Fruit fly (Drosophila melanogaster) whole organism, embryonic: ENCODE measurements around the gene tmod.

Experiments
- ATbp ChIP-seq: fragments of 200-800 bp; sonication (Bioruptor generic); optimal IDR thresholded peaks from 2 replicates; lab custom pipeline; 2017; ENCODE audit warnings: missing biosample characterization, mild to moderate bottlenecking, missing genetic modification characterization, missing genetic modification reagents
- CG11723 ChIP-seq: fragments of 200-800 bp; sonication (Bioruptor generic); optimal IDR thresholded peaks from 2 replicates; lab custom pipeline; 2017; ENCODE audit warnings: missing biosample characterization, mild to moderate bottlenecking, missing genetic modification characterization
- CG13287 ChIP-seq: fragments of 200-800 bp; sonication (Bioruptor generic); IDR thresholded peaks from 2 replicates; pipeline ENCODE4 v1.3.6; 2022; ENCODE audit warnings: missing biosample characterization, missing genetic modification characterization; ENCODE audit not compliant: partially characterized antibody
- CG15073 ChIP-seq: fragments of 200-800 bp; sonication (Bioruptor generic); optimal IDR thresholded peaks from 2 replicates; lab custom pipeline; 2016; ENCODE audit warnings: missing biosample characterization, missing genetic modification characterization
- CG15514 ChIP-seq: fragments of 200-800 bp; sonication (Bioruptor generic); optimal IDR thresholded peaks from 3 replicates; lab custom pipeline; 2017; ENCODE audit warnings: missing biosample characterization, missing genetic modification characterization, mild to moderate bottlenecking, moderate library complexity, missing genetic modification reagents
- CG17385 ChIP-seq: fragments of 200-800 bp; sonication (Bioruptor generic); optimal IDR thresholded peaks from 3 replicates; lab custom pipeline; 2018; ENCODE audit warnings: missing biosample characterization, mild to moderate bottlenecking, missing genetic modification characterization
- CG17912 ChIP-seq: fragments of 200-800 bp; sonication (Bioruptor generic); optimal IDR thresholded peaks from 2 replicates; lab custom pipeline; 2018; ENCODE audit warnings: missing biosample characterization, mild to moderate bottlenecking, missing genetic modification characterization
- CG18619 ChIP-seq: fragments of 200-800 bp; sonication (Bioruptor generic); optimal IDR thresholded peaks from 3 replicates; lab custom pipeline; 2017; ENCODE audit warnings: missing biosample characterization, mild to moderate bottlenecking, missing genetic modification characterization
- CG2116 ChIP-seq: fragments of 200-800 bp; sonication (Bioruptor generic); optimal IDR thresholded peaks from 3 replicates; lab custom pipeline; 2018; ENCODE audit warnings: missing biosample characterization, mild to moderate bottlenecking, missing genetic modification characterization
- CG2120 ChIP-seq: fragments of 200-800 bp; sonication (Bioruptor generic); optimal IDR thresholded peaks from 3 replicates; lab custom pipeline; 2016; ENCODE audit warnings: missing biosample characterization, missing genetic modification characterization
- CG2129 ChIP-seq: fragments of 200-800 bp; sonication (Bioruptor generic); IDR thresholded peaks from 2 replicates; pipeline ENCODE4 v1.3.6; 2022; ENCODE audit warnings: missing biosample characterization, missing genetic modification characterization; ENCODE audit not compliant: partially characterized antibody
- CG2199 ChIP-seq: fragments of 200-800 bp; sonication (Bioruptor generic); IDR thresholded peaks from 3 replicates; pipeline ENCODE4 v1.3.6; 2022; ENCODE audit warnings: missing biosample characterization, missing genetic modification characterization
- CG2712 ChIP-seq: fragments of 200-800 bp; optimal IDR thresholded peaks from 3 replicates; lab custom pipeline; 2019; ENCODE audit warnings: missing biosample characterization, mild to moderate bottlenecking, missing genetic modification characterization, moderate library complexity
- CG32772 ChIP-seq: fragments of 200-800 bp; sonication (Bioruptor generic); IDR thresholded peaks from 2 replicates; pipeline ENCODE4 v1.3.6; 2022; ENCODE audit warnings: missing biosample characterization, missing genetic modification characterization
- CG4707 ChIP-seq: fragments of 200-800 bp; sonication (Bioruptor generic); optimal IDR thresholded peaks from 2 replicates; lab custom pipeline; 2018; ENCODE audit warnings: missing biosample characterization, mild to moderate bottlenecking, missing genetic modification characterization, moderate library complexity
- CG6689 ChIP-seq: fragments of 200-800 bp; sonication (Bioruptor generic); IDR thresholded peaks from 2 replicates; pipeline ENCODE4 v1.3.6; 2022; ENCODE audit warnings: missing biosample characterization, missing genetic modification characterization
- CG6813 ChIP-seq: fragments of 200-800 bp; sonication (Bioruptor generic); optimal IDR thresholded peaks from 2 replicates; lab custom pipeline; 2017; ENCODE audit warnings: missing biosample characterization, missing genetic modification characterization, mild to moderate bottlenecking, moderate library complexity, missing genetic modification reagents
- CG7839 ChIP-seq: fragments of 200-800 bp; sonication (Bioruptor generic); optimal IDR thresholded peaks from 3 replicates; lab custom pipeline; 2018; ENCODE audit warnings: missing biosample characterization, mild to moderate bottlenecking, missing genetic modification characterization, moderate library complexity
- CG9727 ChIP-seq: fragments of 200-800 bp; sonication (Bioruptor generic); optimal IDR thresholded peaks from 3 replicates; lab custom pipeline; 2017; ENCODE audit warnings: missing biosample characterization, mild to moderate bottlenecking, missing genetic modification characterization
- CG9932 ChIP-seq: fragments of 200-800 bp; sonication (Bioruptor generic); IDR thresholded peaks from 2 replicates; pipeline ENCODE4 v1.3.6; 2022; ENCODE audit warnings: missing biosample characterization, missing genetic modification characterization
- Dref ChIP-seq: fragments of 200-800 bp; sonication (Bioruptor generic); IDR thresholded peaks from 2 replicates; pipeline ENCODE4 v1.3.6; 2022; ENCODE audit warnings: missing biosample characterization, missing genetic modification characterization
- E2f1 ChIP-seq: fragments of 200-800 bp; sonication (Bioruptor generic); IDR thresholded peaks from 2 replicates; pipeline ENCODE4 v1.3.6; 2022; ENCODE audit warnings: missing biosample characterization, missing genetic modification characterization
- Eip74EF ChIP-seq, 2 experiments: fragments of 200-800 bp in 1 of 2; fragments of >200 bp in 1 of 2; sonication (Bioruptor generic) in 1 of 2; optimal IDR thresholded peaks; 2 replicates each; lab custom pipeline; 2017 to 2019; ENCODE audit warnings: missing biosample characterization in 2 of 2, missing genetic modification characterization in 2 of 2, mild to moderate bottlenecking in 1 of 2, moderate library complexity in 1 of 2
- Ets65A ChIP-seq: fragments of 200-800 bp; sonication (Bioruptor generic); peaks from one replicate; lab custom pipeline; 2016; ENCODE audit warnings: missing biosample characterization, missing genetic modification characterization
- HHEX ChIP-seq: fragments of 200-800 bp; sonication (Bioruptor generic); optimal IDR thresholded peaks from 3 replicates; lab custom pipeline; 2017; ENCODE audit warnings: missing biosample characterization, mild to moderate bottlenecking, missing genetic modification characterization, missing genetic modification reagents
- Hmr ChIP-seq: fragments of 200-800 bp; sonication (Bioruptor generic); optimal IDR thresholded peaks from 3 replicates; lab custom pipeline; 2017; ENCODE audit warnings: mild to moderate bottlenecking, missing biosample characterization, missing genetic modification reagents, missing genetic modification characterization
- Hr3 ChIP-seq: fragments of 200-800 bp; sonication (Bioruptor generic); optimal IDR thresholded peaks from 3 replicates; lab custom pipeline; 2016; ENCODE audit warnings: missing biosample characterization, missing genetic modification characterization
- Lhr ChIP-seq: fragments of 200-800 bp; sonication (Bioruptor generic); optimal IDR thresholded peaks from 3 replicates; lab custom pipeline; 2017; ENCODE audit warnings: mild to moderate bottlenecking, missing biosample characterization, missing genetic modification reagents, missing genetic modification characterization
- Meics ChIP-seq: fragments of 200-800 bp; sonication (Bioruptor generic); optimal IDR thresholded peaks from 2 replicates; lab custom pipeline; 2017; ENCODE audit warnings: missing biosample characterization, mild to moderate bottlenecking, missing genetic modification characterization
- Sry-δ ChIP-seq: fragments of 200-800 bp; sonication (Bioruptor generic); optimal IDR thresholded peaks from 2 replicates; lab custom pipeline; 2016; ENCODE audit warnings: missing biosample characterization, missing genetic modification characterization
- Xbp1 ChIP-seq: fragments of 200-800 bp; sonication (Bioruptor generic); optimal IDR thresholded peaks from 3 replicates; lab custom pipeline; 2016; ENCODE audit warnings: missing biosample characterization, mild to moderate bottlenecking, missing genetic modification characterization
- Xrp1 ChIP-seq: fragments of 200-800 bp; sonication (Bioruptor generic); IDR thresholded peaks from 2 replicates; pipeline ENCODE4 v1.3.6; 2022; ENCODE audit warnings: missing biosample characterization, missing genetic modification characterization
- cwo ChIP-seq: fragments of 200-800 bp; sonication (Bioruptor generic); optimal IDR thresholded peaks from 3 replicates; lab custom pipeline; 2017; ENCODE audit warnings: missing biosample characterization, missing genetic modification characterization, mild to moderate bottlenecking, moderate library complexity, missing genetic modification reagents
- dm ChIP-seq: fragments of 200-800 bp; sonication (Bioruptor generic); optimal IDR thresholded peaks from 3 replicates; lab custom pipeline; 2016; ENCODE audit warnings: missing biosample characterization, missing genetic modification characterization
- ewg ChIP-seq: fragments of 200-800 bp; sonication (Bioruptor generic); optimal IDR thresholded peaks from 3 replicates; lab custom pipeline; 2017; ENCODE audit warnings: mild to moderate bottlenecking, missing biosample characterization, missing genetic modification reagents, missing genetic modification characterization
- exex ChIP-seq: fragments of 200-800 bp; sonication (Bioruptor generic); optimal IDR thresholded peaks from 4 replicates; lab custom pipeline; 2018; ENCODE audit warnings: missing biosample characterization, mild to moderate bottlenecking, missing genetic modification characterization, moderate library complexity
- fd64A ChIP-seq: fragments of 200-800 bp; sonication (Bioruptor generic); optimal IDR thresholded peaks from 3 replicates; lab custom pipeline; 2018; ENCODE audit warnings: missing biosample characterization, mild to moderate bottlenecking, missing genetic modification characterization
- gem ChIP-seq: fragments of 200-800 bp; sonication (Bioruptor generic); optimal IDR thresholded peaks from 2 replicates; lab custom pipeline; 2019; ENCODE audit warnings: missing biosample characterization, mild to moderate bottlenecking, missing genetic modification characterization, moderate library complexity
- grn ChIP-seq: fragments of 200-800 bp; sonication (Bioruptor generic); optimal IDR thresholded peaks from 3 replicates; lab custom pipeline; 2017; ENCODE audit warnings: missing biosample characterization, missing genetic modification characterization
- her ChIP-seq: fragments of 200-800 bp; sonication (Bioruptor generic); optimal IDR thresholded peaks from 2 replicates; lab custom pipeline; 2016; ENCODE audit warnings: missing biosample characterization, missing genetic modification characterization
- insv ChIP-seq, 2 experiments: fragments of 200-800 bp; sonication (Bioruptor generic); optimal IDR thresholded peaks; 3 replicates each; lab custom pipeline; 2016 to 2018; ENCODE audit warnings: missing biosample characterization in 2 of 2, missing genetic modification characterization in 2 of 2
- lab ChIP-seq: fragments of 200-800 bp; sonication (Bioruptor generic); optimal IDR thresholded peaks from 3 replicates; lab custom pipeline; 2017; ENCODE audit warnings: missing biosample characterization, missing genetic modification characterization, mild to moderate bottlenecking, moderate library complexity, missing genetic modification reagents
- lmd ChIP-seq: fragments of 200-800 bp; sonication (Bioruptor generic); IDR thresholded peaks from 2 replicates; pipeline ENCODE4 v1.3.6; 2022; ENCODE audit warnings: missing biosample characterization, missing genetic modification characterization
- luna ChIP-seq: fragments of 200-800 bp; sonication (Bioruptor generic); optimal IDR thresholded peaks from 2 replicates; lab custom pipeline; 2016; ENCODE audit warnings: missing biosample characterization, missing genetic modification characterization
- maf-S ChIP-seq: fragments of 200-800 bp; sonication (Bioruptor generic); optimal IDR thresholded peaks from 2 replicates; lab custom pipeline; 2016; ENCODE audit warnings: missing biosample characterization, missing genetic modification characterization
- odd ChIP-seq: fragments of 200-800 bp; sonication (Bioruptor generic); optimal IDR thresholded peaks from 2 replicates; lab custom pipeline; 2017; ENCODE audit warnings: missing biosample characterization, mild to moderate bottlenecking, missing genetic modification characterization
- pfk ChIP-seq: fragments of 200-800 bp; sonication (Bioruptor generic); optimal IDR thresholded peaks from 2 replicates; lab custom pipeline; 2018; ENCODE audit warnings: missing biosample characterization, mild to moderate bottlenecking, missing genetic modification characterization, moderate library complexity
- pho ChIP-seq: fragments of 200-800 bp; sonication (Bioruptor generic); optimal IDR thresholded peaks from 2 replicates; lab custom pipeline; 2016; ENCODE audit warnings: missing biosample characterization, missing genetic modification characterization
- salm ChIP-seq: fragments of 200-800 bp; sonication (Bioruptor generic); optimal IDR thresholded peaks from 2 replicates; lab custom pipeline; 2018; ENCODE audit warnings: missing biosample characterization, mild to moderate bottlenecking, missing genetic modification characterization
- sens ChIP-seq: fragments of 200-800 bp; sonication (Bioruptor generic); peaks from one replicate; lab custom pipeline; 2016; ENCODE audit warnings: missing biosample characterization, missing genetic modification characterization
- unc-4 ChIP-seq: fragments of 200-800 bp; sonication (Bioruptor generic); IDR thresholded peaks from 2 replicates; pipeline ENCODE4 v1.3.6; 2022; ENCODE audit warnings: missing biosample characterization, missing genetic modification characterization; ENCODE audit not compliant: partially characterized antibody

The tmod gene

dm6 chr3R:30489797-30490196, 42.6 kb upstream of the tmod start, which contains the start of gene PH4alphaSG2 (continued):
- no peak for TF ChIP-seq gem
- TF ChIP-seq Hmr (GFP tag; lab: Kevin White, UChicago) = peak; percentile 31
- peak; percentile 5 for TF ChIP-seq fd64A (GFP tag; lab: Kevin White, UChicago)
- no peak for TF ChIP-seq CG32772
- no peak for TF ChIP-seq CG17912 (GFP tag; lab: Kevin White, UChicago)
- TF ChIP-seq grn (GFP tag; lab: Kevin White, UChicago) = no peak
- no peak for TF ChIP-seq CG9727 (GFP tag; lab: Kevin White, UChicago)
- TF ChIP-seq Xrp1 = 0 out of 2 replicates have a peak, but pooled peaks have one; percentile 25
- TF ChIP-seq salm (tag; lab: Kevin White, UChicago) = no peak
- TF ChIP-seq CG2129 (GFP tag; lab: Robert Waterston, UW) = no peak
- TF ChIP-seq dm (GFP tag; lab: Kevin White, UChicago) = no peak
- no peak for TF ChIP-seq Xbp1 (GFP tag; lab: Kevin White, UChicago)
- no peak for TF ChIP-seq exex (tag; lab: Kevin White, UChicago)
- peak; percentile 17 for TF ChIP-seq luna
- TF ChIP-seq CG4707 (GFP tag; lab: Kevin White, UChicago) = peak; percentile 8
- TF ChIP-seq ATbp (GFP tag; lab: Kevin White, UChicago) = peak; percentile 65
- TF ChIP-seq CG17385 (GFP tag; lab: Kevin White, UChicago) = no peak
- TF ChIP-seq CG2120 (GFP tag; lab: Kevin White, UChicago) = peak; percentile 61
- TF ChIP-seq sens (GFP tag; lab: Kevin White, UChicago) = peak; percentile 67
- no peak for TF ChIP-seq maf-S (GFP tag; lab: Kevin White, UChicago)
- TF ChIP-seq odd = no peak
- no peak for TF ChIP-seq CG9932
- peak; percentile 71 for TF ChIP-seq lab (GFP tag; lab: Kevin White, UChicago)
- peak; percentile 29 for TF ChIP-seq CG15514 (GFP tag; lab: Kevin White, UChicago)
- no peak for TF ChIP-seq Sry-δ (GFP tag; lab: Kevin White, UChicago)
- TF ChIP-seq HHEX = peak; percentile 5
- no peak for TF ChIP-seq Dref (GFP tag; lab: Robert Waterston, UW)
- peak; percentile 20 for TF ChIP-seq CG18619 (GFP tag; lab: Kevin White, UChicago)
- no peak for TF ChIP-seq Meics
- TF ChIP-seq CG13287 (GFP tag; lab: Robert Waterston, UW) = no peak
- TF ChIP-seq cwo = peak; percentile 1
- no peak for TF ChIP-seq CG2116 (GFP tag; lab: Kevin White, UChicago)
- TF ChIP-seq CG15073 (GFP tag; lab: Kevin White, UChicago) = no peak
- TF ChIP-seq Hr3 (GFP tag; lab: Kevin White, UChicago) = no peak
- TF ChIP-seq CG7839 (tag; lab: Kevin White, UChicago) = no peak
- no peak for TF ChIP-seq CG2199 (GFP tag; lab: Robert Waterston, UW)
- TF ChIP-seq CG6689 (GFP tag; lab: Robert Waterston, UW) = no peak
- TF ChIP-seq CG11723 (GFP tag; lab: Kevin White, UChicago) = no peak
- no peak for TF ChIP-seq insv (GFP tag; optimal IDR thresholded peaks at IDR 0.05; lab: Kevin White, UChicago)
- no peak for TF ChIP-seq unc-4 (GFP tag; lab: Robert Waterston, UW)
- TF ChIP-seq Ets65A (GFP tag; lab: Kevin White, UChicago) = no peak
- no peak for TF ChIP-seq CG2712 (tag; lab: Kevin White, UChicago)
- no peak for TF ChIP-seq pfk (GFP tag; lab: Kevin White, UChicago)
- TF ChIP-seq Eip74EF (GFP tag; optimal IDR thresholded peaks at IDR 0.05; lab: Kevin White, UChicago) = no peak
- TF ChIP-seq ewg (GFP tag; lab: Kevin White, UChicago) = no peak
- no peak for TF ChIP-seq her (GFP tag; lab: Kevin White, UChicago)
- peak; percentile 35 for TF ChIP-seq pho (GFP tag; lab: Kevin White, UChicago)
- peak; percentile 48 for TF ChIP-seq CG6813 (GFP tag; lab: Kevin White, UChicago)
- TF ChIP-seq Lhr (GFP tag; lab: Kevin White, UChicago) = no peak
- TF ChIP-seq E2f1 = no peak
- TF ChIP-seq lmd (GFP tag; lab: Robert Waterston, UW) = no peak
